Worm (Caenorhabditis elegans) whole organism, L1 larva: ENCODE measurements around the gene syd-2.

Source experiments
- ama-1 ChIP-seq: fragments of 150-350 bp; optimal IDR thresholded peaks from 2 replicates; lab custom pipeline; 2014
- dpl-1 ChIP-seq, 3 experiments: fragments of 150-350 bp in 2 of 3; sonication (generic microtip) in 1 of 3; optimal IDR thresholded peaks; 2 replicates each; lab custom pipeline; 2014 to 2017; ENCODE audit warnings: missing biosample characterization in 3 of 3, missing genetic modification characterization in 3 of 3, missing genetic modification reagents in 3 of 3
- pqm-1 ChIP-seq: sonication (generic microtip); optimal IDR thresholded peaks from 3 replicates; lab custom pipeline; 2017; ENCODE audit warnings: missing biosample characterization, missing genetic modification characterization
- zip-4 ChIP-seq: fragments of 200-800 bp; sonication (Bioruptor generic); optimal IDR thresholded peaks from 2 replicates; lab custom pipeline; 2018; ENCODE audit warnings: mild to moderate bottlenecking, missing genetic modification characterization, moderate library complexity, missing compliant biosample characterization

DNA sequence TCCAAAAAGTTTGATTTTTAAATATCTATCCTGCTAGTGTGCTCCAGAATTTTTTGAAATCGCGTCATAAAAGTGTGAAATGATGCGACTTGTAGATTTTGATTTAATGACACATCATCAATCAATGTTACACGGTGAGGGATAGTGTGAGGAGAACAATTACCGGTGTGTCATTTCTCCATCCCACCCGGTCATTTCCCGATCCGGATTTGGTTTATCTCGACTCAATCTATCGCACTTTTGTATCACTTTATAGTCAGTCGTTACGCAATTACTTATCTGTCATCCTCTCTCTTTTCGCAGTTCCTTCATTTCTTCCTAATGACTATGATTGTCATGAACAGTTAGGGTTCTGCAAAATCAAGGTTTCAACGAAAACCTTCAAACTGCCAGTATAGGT, 34.9 kb downstream of the syd-2 start:
- no peak for TF ChIP-seq pqm-1
- TF ChIP-seq zip-4 (GFP tag; lab: Kevin White, UChicago): no peak
- TF ChIP-seq dpl-1 (GFP tag; optimal IDR thresholded peaks at IDR 0.05; lab: Kevin White, UChicago): no peak
- no peak for TF ChIP-seq ama-1 (lab: Kevin White, UChicago)
